Worm (Caenorhabditis elegans) whole organism, L1 larva: ENCODE data around the gene C08E3.14.
A peak's percentile ranks its signal among the peaks of the same experiment; 100 is the strongest.

Source experiments
- C34B4.2 ChIP-seq: sonication (generic microtip); optimal IDR thresholded peaks from 2 replicates; lab custom pipeline; 2017; ENCODE audit warnings: mild to moderate bottlenecking, missing genetic modification characterization, missing compliant biosample characterization
- aha-1 ChIP-seq: fragments of 150-350 bp; optimal IDR thresholded peaks from 2 replicates; lab custom pipeline; 2014; ENCODE audit warnings: missing biosample characterization, missing genetic modification characterization
- alr-1 ChIP-seq: fragments of 200-800 bp; sonication (Bioruptor generic); optimal IDR thresholded peaks from 2 replicates; lab custom pipeline; 2018; ENCODE audit warnings: borderline replicate concordance, mild to moderate bottlenecking, missing genetic modification characterization, missing compliant biosample characterization
- blmp-1 ChIP-seq: fragments of 150-350 bp; optimal IDR thresholded peaks from 2 replicates; lab custom pipeline; 2014; ENCODE audit warnings: missing biosample characterization, missing genetic modification characterization
- ceh-88 ChIP-seq: fragments of 200-800 bp; sonication (Bioruptor generic); IDR thresholded peaks from 2 replicates; pipeline ENCODE4 v1.3.6; 2022; ENCODE audit warnings: missing genetic modification characterization, missing compliant biosample characterization
- dpl-1 ChIP-seq, 3 experiments: fragments of 150-350 bp in 2 of 3; sonication (generic microtip) in 1 of 3; optimal IDR thresholded peaks; 2 replicates each; lab custom pipeline; 2014 to 2017; ENCODE audit warnings: missing biosample characterization in 3 of 3, missing genetic modification characterization in 3 of 3, missing genetic modification reagents in 3 of 3
- egl-27 ChIP-seq, 2 experiments: fragments of 150-350 bp in 1 of 2; sonication (generic microtip); optimal IDR thresholded peaks; 3 replicates each; lab custom pipeline; 2017 to 2018; ENCODE audit warnings: missing biosample characterization in 2 of 2, missing genetic modification characterization in 2 of 2, missing genetic modification reagents in 2 of 2
- elt-2 ChIP-seq: sonication (generic microtip); optimal IDR thresholded peaks from 2 replicates; lab custom pipeline; 2016; ENCODE audit warnings: missing genetic modification characterization, mild to moderate bottlenecking, inconsistent platforms, missing compliant biosample characterization, missing genetic modification reagents
- fos-1 ChIP-seq: fragments of 150-350 bp; optimal IDR thresholded peaks from 2 replicates; lab custom pipeline; 2014; ENCODE audit warnings: missing biosample characterization, missing genetic modification characterization
- hpl-2 ChIP-seq: fragments of 150-350 bp; optimal IDR thresholded peaks from 2 replicates; lab custom pipeline; 2014; ENCODE audit warnings: missing biosample characterization, missing genetic modification reagents, missing genetic modification characterization
- isw-1 ChIP-seq: fragments of 200-800 bp; sonication (Bioruptor generic); IDR thresholded peaks from 2 replicates; pipeline ENCODE4 v1.3.6; 2022; ENCODE audit warnings: missing genetic modification characterization, missing compliant biosample characterization
- lin-13 ChIP-seq: fragments of 150-350 bp; optimal IDR thresholded peaks from 2 replicates; lab custom pipeline; 2014; ENCODE audit warnings: missing biosample characterization, missing genetic modification reagents, missing genetic modification characterization
- lin-14 ChIP-seq: fragments of 200-800 bp; sonication (Bioruptor generic); optimal IDR thresholded peaks from 2 replicates; lab custom pipeline; 2018; ENCODE audit warnings: mild to moderate bottlenecking, missing genetic modification characterization, moderate library complexity, missing compliant biosample characterization
- lin-35 ChIP-seq, 2 experiments: fragments of 150-350 bp; optimal IDR thresholded peaks; 2 replicates each; lab custom pipeline; 2014; ENCODE audit warnings: missing biosample characterization in 2 of 2, missing genetic modification characterization in 2 of 2, missing genetic modification reagents in 2 of 2
- lin-39 ChIP-seq: fragments of 150-350 bp; optimal IDR thresholded peaks from 2 replicates; lab custom pipeline; 2014; ENCODE audit warnings: missing biosample characterization, missing genetic modification reagents, missing genetic modification characterization
- lir-3 ChIP-seq: sonication (generic microtip); optimal IDR thresholded peaks from 2 replicates; lab custom pipeline; 2016; ENCODE audit warnings: mild to moderate bottlenecking, missing genetic modification characterization, moderate library complexity, missing compliant biosample characterization; ENCODE audit not compliant: poor library complexity
- lsy-2 ChIP-seq, 2 experiments: fragments of 150-350 bp; optimal IDR thresholded peaks; 2 replicates each; lab custom pipeline; 2014; ENCODE audit warnings: missing biosample characterization in 2 of 2, missing genetic modification characterization in 2 of 2
- mdl-1 ChIP-seq, 2 experiments: fragments of 150-350 bp; optimal IDR thresholded peaks; 2 replicates each; lab custom pipeline; 2014 to 2017; ENCODE audit warnings: missing biosample characterization in 2 of 2, missing genetic modification characterization in 2 of 2, inconsistent platforms in 1 of 2
- nhr-11 ChIP-seq: fragments of 150-350 bp; optimal IDR thresholded peaks from 2 replicates; lab custom pipeline; 2014; ENCODE audit warnings: missing biosample characterization, missing genetic modification characterization
- nhr-19 ChIP-seq: fragments of 200-800 bp; sonication (Bioruptor generic); conservative IDR thresholded peaks from 2 replicates; pipeline ENCODE4 v1.3.6; 2022; ENCODE audit warnings: missing genetic modification characterization, missing compliant biosample characterization
- nhr-20 ChIP-seq: sonication (generic microtip); optimal IDR thresholded peaks from 2 replicates; lab custom pipeline; 2016; ENCODE audit warnings: mild to moderate bottlenecking, missing genetic modification characterization, missing compliant biosample characterization
- nhr-28 ChIP-seq: fragments of 150-350 bp; optimal IDR thresholded peaks from 2 replicates; lab custom pipeline; 2014; ENCODE audit warnings: missing biosample characterization, missing genetic modification characterization
- nhr-47 ChIP-seq: sonication (generic microtip); optimal IDR thresholded peaks from 2 replicates; lab custom pipeline; 2016; ENCODE audit warnings: mild to moderate bottlenecking, missing genetic modification characterization, moderate library complexity, missing compliant biosample characterization
- nhr-71 ChIP-seq: sonication (generic microtip); optimal IDR thresholded peaks from 2 replicates; lab custom pipeline; 2016; ENCODE audit warnings: mild to moderate bottlenecking, missing genetic modification characterization, moderate library complexity, missing compliant biosample characterization
- nhr-76 ChIP-seq: sonication (generic microtip); optimal IDR thresholded peaks from 2 replicates; lab custom pipeline; 2017; ENCODE audit warnings: missing biosample characterization, missing genetic modification characterization
- pqm-1 ChIP-seq: sonication (generic microtip); optimal IDR thresholded peaks from 3 replicates; lab custom pipeline; 2017; ENCODE audit warnings: missing biosample characterization, missing genetic modification characterization
- rnt-1 ChIP-seq: sonication (generic microtip); optimal IDR thresholded peaks from 2 replicates; lab custom pipeline; 2016; ENCODE audit warnings: mild to moderate bottlenecking, missing genetic modification characterization, moderate library complexity, missing compliant biosample characterization
- skn-1 ChIP-seq: fragments of 150-350 bp; optimal IDR thresholded peaks from 2 replicates; lab custom pipeline; 2014; ENCODE audit warnings: missing biosample characterization, missing genetic modification characterization
- snpc-4 ChIP-seq: fragments of 150-350 bp; optimal IDR thresholded peaks from 2 replicates; lab custom pipeline; 2014; ENCODE audit warnings: missing biosample characterization, missing genetic modification characterization
- sptf-1 ChIP-seq: fragments of 150-350 bp; optimal IDR thresholded peaks from 2 replicates; lab custom pipeline; 2014; ENCODE audit warnings: missing biosample characterization, missing genetic modification characterization
- tlp-1 ChIP-seq: fragments of 150-350 bp; optimal IDR thresholded peaks from 2 replicates; lab custom pipeline; 2014; ENCODE audit warnings: missing biosample characterization, missing genetic modification characterization
- unc-130 ChIP-seq: fragments of 150-350 bp; optimal IDR thresholded peaks from 2 replicates; lab custom pipeline; 2017; ENCODE audit warnings: missing biosample characterization, missing genetic modification characterization, inconsistent platforms
- unc-30 ChIP-seq: sonication (generic microtip); optimal IDR thresholded peaks from 2 replicates; lab custom pipeline; 2017; ENCODE audit warnings: missing biosample characterization, missing genetic modification characterization
- unc-62 ChIP-seq: fragments of 150-350 bp; optimal IDR thresholded peaks from 2 replicates; lab custom pipeline; 2014; ENCODE audit warnings: missing biosample characterization, missing genetic modification reagents, missing genetic modification characterization
- xbp-1 ChIP-seq: sonication (generic microtip); optimal IDR thresholded peaks from 2 replicates; lab custom pipeline; 2016; ENCODE audit warnings: missing genetic modification characterization, missing compliant biosample characterization
- zag-1 ChIP-seq: fragments of 150-350 bp; optimal IDR thresholded peaks from 2 replicates; lab custom pipeline; 2014; ENCODE audit warnings: missing biosample characterization, missing genetic modification characterization
- ztf-4 ChIP-seq: fragments of 150-350 bp; optimal IDR thresholded peaks from 2 replicates; lab custom pipeline; 2014; ENCODE audit warnings: missing biosample characterization, missing genetic modification characterization

The C08E3.14 gene

ce11 chrII:1601507-1601906 is 24.3 kb upstream of the C08E3.14 start, which contains the start of gene bath-47:
TSS of gene bath-47 (plus strand) at chrII:1601811.
- TF ChIP-seq hpl-2 (no peak), lin-13 (GFP tag; lab: Kevin White, UChicago) (no peak), aha-1 (tag; lab: Kevin White, UChicago) (no peak), nhr-47 (no peak), lir-3 (tag; lab: Kevin White, UChicago) (no peak), rnt-1 (tag; lab: Kevin White, UChicago) (no peak), ztf-4 (tag; lab: Kevin White, UChicago) (no peak), nhr-28 (no peak), snpc-4 (tag; lab: Kevin White, UChicago) (no peak), C34B4.2 (no peak), nhr-71 (tag; lab: Kevin White, UChicago) (no peak), lin-39 (no peak), unc-62 (no peak), skn-1 (tag; lab: Kevin White, UChicago) (no peak), xbp-1 (no peak), sptf-1 (no peak), lin-14 (GFP tag; lab: Kevin White, UChicago) (no peak), zag-1 (tag; lab: Kevin White, UChicago) (no peak)

ce11 chrII:1603049-1603448 is 22.7 kb upstream of the C08E3.14 start:
- TF ChIP-seq nhr-19 (GFP tag; lab: Robert Waterston, UW) (no peak), alr-1 (no peak)

ce11 chrII:1605010-1605409 is 20.8 kb upstream of the C08E3.14 start:
- TF ChIP-seq lir-3 (tag; lab: Kevin White, UChicago), result no peak

ce11 chrII:1606079-1606478 is 19.7 kb upstream of the C08E3.14 start, which contains the start of gene bath-33:
TSS of gene bath-33 (minus strand) at chrII:1606179.
- TF ChIP-seq egl-27 (tag; optimal IDR thresholded peaks at IDR 0.05; lab: Kevin White, UChicago), result no peak
- no peak for TF ChIP-seq nhr-47
- TF ChIP-seq nhr-76, result no peak
- no peak for TF ChIP-seq mdl-1 (tag; optimal IDR thresholded peaks at IDR 0.05; lab: Kevin White, UChicago)
- TF ChIP-seq nhr-11 (tag; lab: Kevin White, UChicago), result no peak
- no peak for TF ChIP-seq xbp-1
- no peak for TF ChIP-seq unc-30 (tag; lab: Kevin White, UChicago)
- no peak for TF ChIP-seq isw-1 (GFP tag; lab: Robert Waterston, UW)
- no peak for TF ChIP-seq tlp-1 (tag; lab: Kevin White, UChicago)
- no peak for TF ChIP-seq fos-1 (tag; lab: Kevin White, UChicago)

ce11 chrII:1607575-1607974 is 18.2 kb upstream of the C08E3.14 start:
- TF ChIP-seq elt-2, result peak; percentile 64
- TF ChIP-seq pqm-1 (tag; lab: Kevin White, UChicago), result no peak

ce11 chrII:1608915-1609314 is 16.9 kb upstream of the C08E3.14 start:
- TF ChIP-seq elt-2 (peak; percentile 82), ceh-88 (GFP tag; lab: Robert Waterston, UW) (no peak), lsy-2 (tag; optimal IDR thresholded peaks at IDR 0.05; lab: Kevin White, UChicago) (no peak), unc-130 (tag; lab: Kevin White, UChicago) (no peak), blmp-1 (tag; lab: Kevin White, UChicago) (no peak), nhr-28 (no peak), lin-35 (GFP tag; optimal IDR thresholded peaks at IDR 0.05; lab: Kevin White, UChicago) (peak in 1 of 2 experiments; percentile 33), lin-39 (no peak), dpl-1 (GFP tag; optimal IDR thresholded peaks at IDR 0.05; lab: Kevin White, UChicago) (no peak), egl-27 (tag; optimal IDR thresholded peaks at IDR 0.05; lab: Kevin White, UChicago) (no peak), sptf-1 (no peak), nhr-19 (GFP tag; lab: Robert Waterston, UW) (no peak), tlp-1 (tag; lab: Kevin White, UChicago) (peak; percentile 4), nhr-20 (tag; lab: Kevin White, UChicago) (no peak)
